Fruit fly (Drosophila melanogaster): ENCODE measurements around the gene Tango14.

The Tango14 gene

DNA sequence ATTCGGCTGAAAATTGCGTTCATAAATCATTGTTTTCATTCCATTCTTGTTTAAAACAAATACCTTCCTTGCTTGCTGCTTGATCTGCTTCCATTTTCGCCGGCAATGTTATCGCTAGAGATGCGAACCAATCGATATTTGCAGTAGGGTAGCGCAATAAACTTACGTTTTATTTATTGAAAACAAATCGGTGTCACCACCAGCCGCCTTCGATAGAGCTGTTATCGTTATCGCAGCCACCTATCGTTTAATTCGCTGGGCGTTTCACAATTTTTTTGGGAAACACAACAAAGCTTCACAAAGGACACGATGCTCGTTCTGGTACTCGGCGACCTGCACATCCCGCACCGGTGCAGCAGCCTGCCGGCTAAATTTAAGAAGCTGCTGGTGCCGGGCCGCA lies 7.9 kb upstream of the Tango14 start, which contains the start of the genes Tfb4 and Vps29 (continued):
- TF ChIP-seq pzg (GFP tag; optimal IDR thresholded peaks at IDR 0.05) (peak; percentile 70), esg (GFP tag; conservative IDR thresholded peaks at IDR 0.05) (no peak), CG2202 (tag; optimal IDR thresholded peaks at IDR 0.05) (no peak), Eip74EF (GFP tag; optimal IDR thresholded peaks at IDR 0.05) (no peak), prd (optimal IDR thresholded peaks at IDR 0.05) (no peak), prd (GFP tag; IDR thresholded peaks at IDR 0.05) (peak; percentile 31; the same call in 1 of the 3 replicates), CG12104 (GFP tag; optimal IDR thresholded peaks at IDR 0.05) (no peak), rib (GFP tag; IDR thresholded peaks at IDR 0.05) (peak; percentile 62; the same call in 1 of the 2 replicates), CG12744 (GFP tag; optimal IDR thresholded peaks at IDR 0.05) (no peak), GATAe (GFP tag; conservative IDR thresholded peaks at IDR 0.05) (no peak), CG1602 (GFP tag; optimal IDR thresholded peaks at IDR 0.05) (no peak), grn (GFP tag; optimal IDR thresholded peaks at IDR 0.05) (no peak), CG10462 (GFP tag; optimal IDR thresholded peaks at IDR 0.05) (no peak), Bteb2 (GFP tag; optimal IDR thresholded peaks at IDR 0.05) (peak; percentile 32), lov (optimal IDR thresholded peaks at IDR 0.05) (no peak), lov (GFP tag; IDR thresholded peaks at IDR 0.05) (peak; percentile 66; the same call in 1 of the 3 replicates), CG3847 (GFP tag; IDR thresholded peaks at IDR 0.05) (0 out of 2 replicates have a peak, but pooled peaks have one; percentile 47), Lim3 (GFP tag; IDR thresholded peaks at IDR 0.05) (no peak), cato (GFP tag; optimal IDR thresholded peaks at IDR 0.05; ENCODE audit: borderline replicate concordance) (no peak), kni (GFP tag; optimal IDR thresholded peaks at IDR 0.05) (no peak), lilli (GFP tag; optimal IDR thresholded peaks at IDR 0.05) (peak; percentile 82), kah (GFP tag; optimal IDR thresholded peaks at IDR 0.05) (no peak), HLHmδ (GFP tag; optimal IDR thresholded peaks at IDR 0.05) (no peak), CG1233 (GFP tag; optimal IDR thresholded peaks at IDR 0.05) (no peak), dysf (GFP tag; IDR thresholded peaks at IDR 0.05) (peak; percentile 15; the same call in 1 of the 3 replicates), Elba2 (GFP tag; optimal IDR thresholded peaks at IDR 0.05) (no peak), tup (GFP tag; optimal IDR thresholded peaks at IDR 0.05) (peak; percentile 49), Hmr (GFP tag; optimal IDR thresholded peaks at IDR 0.05) (no peak), chm (GFP tag; IDR thresholded peaks at IDR 0.05) (peak; percentile 30; the same call in 1 of the 2 replicates), Blimp-1 (GFP tag; optimal IDR thresholded peaks at IDR 0.05) (no peak), scrt (GFP tag; optimal IDR thresholded peaks at IDR 0.05) (no peak), Dll (GFP tag; IDR thresholded peaks at IDR 0.05; ENCODE audit: partially characterized antibody) (peak; percentile 84), shn (GFP tag; optimal IDR thresholded peaks at IDR 0.05) (peak; percentile 18), NC2α (GFP tag; optimal IDR thresholded peaks at IDR 0.05) (no peak), CG8290 (GFP tag; optimal IDR thresholded peaks at IDR 0.05) (no peak), CG8290 (tag; optimal IDR thresholded peaks at IDR 0.05) (no peak), CG8089 (GFP tag; optimal IDR thresholded peaks at IDR 0.05) (no peak), CG14667 (GFP tag; IDR thresholded peaks at IDR 0.05) (no peak), CG2199 (GFP tag; IDR thresholded peaks at IDR 0.05) (no peak), lmd (GFP tag; IDR thresholded peaks at IDR 0.05) (no peak; the same call in 1 of the 2 replicates), CG12659 (GFP tag; optimal IDR thresholded peaks at IDR 0.05) (peak; percentile 44), fd3F (GFP tag; optimal IDR thresholded peaks at IDR 0.05) (no peak), CG9437 (GFP tag; optimal IDR thresholded peaks at IDR 0.05) (no peak), gro (GFP tag; optimal IDR thresholded peaks at IDR 0.05) (peak; percentile 18), pb (GFP tag; optimal IDR thresholded peaks at IDR 0.05) (no peak), CG16813 (GFP tag; IDR thresholded peaks at IDR 0.05; ENCODE audit: partially characterized antibody) (peak; percentile 90), CG3163 (GFP tag; optimal IDR thresholded peaks at IDR 0.05) (peak; percentile 11), ems (GFP tag; optimal IDR thresholded peaks at IDR 0.05) (peak; percentile 67), Hand (GFP tag; optimal IDR thresholded peaks at IDR 0.05) (no peak), Poxn (GFP tag; IDR thresholded peaks at IDR 0.05) (no peak), Dek (tag; optimal IDR thresholded peaks at IDR 0.05) (no peak), Taf1 (GFP tag; IDR thresholded peaks at IDR 0.05) (no peak)
